Worm (Caenorhabditis elegans): ENCODE results near the gene ccch-3.

ce11 chrV:12673745-12674144 is 14.3 kb upstream of the ccch-3 start:
- no peak for TF ChIP-seq athp-1 (tag; optimal IDR thresholded peaks at IDR 0.05)
- TF ChIP-seq lsl-1 (GFP tag; optimal IDR thresholded peaks at IDR 0.05) = no peak
- no peak for TF ChIP-seq attf-6 (GFP tag; IDR thresholded peaks at IDR 0.05)
